Worm (Caenorhabditis elegans): ENCODE results near the gene R07B1.7.

ce11 chrX:9862916-9863624 lies 5.8 kb upstream of the R07B1.7 start, which contains the start of the genes gst-36 and R07B1.5:
- TF ChIP-seq T22C8.4 (GFP tag; IDR thresholded peaks at IDR 0.05) (no peak), tab-1 (GFP tag; IDR thresholded peaks at IDR 0.05) (no peak), ref-1 (GFP tag; conservative IDR thresholded peaks at IDR 0.05) (no peak), ztf-23 (GFP tag; IDR thresholded peaks at IDR 0.05) (no peak), flt-1 (GFP tag; IDR thresholded peaks at IDR 0.05) (no peak), klf-2 (GFP tag; conservative IDR thresholded peaks at IDR 0.05) (no peak), cog-1 (tag; optimal IDR thresholded peaks at IDR 0.05) (no peak), ztf-29 (GFP tag; IDR thresholded peaks at IDR 0.05) (no peak), med-1 (GFP tag; optimal IDR thresholded peaks at IDR 0.05; ENCODE audit: insufficient read depth) (no peak)

All from whole organism, midembryonic.